Worm (Caenorhabditis elegans) whole organism, dauer: Measurements from ENCODE around the gene spp-3.

Experiments used
- unc-62 ChIP-seq: sonication (generic microtip); optimal IDR thresholded peaks from 2 replicates; lab custom pipeline; 2017; ENCODE audit warnings: missing biosample characterization, missing genetic modification reagents, missing genetic modification characterization

Gene spp-3

ce11 chrX:7316485-7317391 lies 1.6 kb upstream of the spp-3 start, which contains the start of the genes spp-2 and spp-6:
Gene spp-2, minus strand, starts transcription at chrX:7316818.
Gene spp-6, plus strand, starts transcription at chrX:7317341.
- TF ChIP-seq unc-62, result no peak

ce11 chrX:7314564-7314963 lies 589 bp downstream of the spp-3 start:
- no peak for TF ChIP-seq unc-62

- no peak for TF ChIP-seq unc-62
Measured at ce11 chrX:7313236-7313635, 1.9 kb downstream of the spp-3 start.

- no peak for TF ChIP-seq unc-62
Measured at ce11 chrX:7311870-7312269, 3.3 kb downstream of the spp-3 start.

ce11 chrX:7309775-7310174 lies 5.4 kb downstream of the spp-3 start, which contains the start of the genes his-38 and his-40:
Gene his-38, minus strand, starts transcription at chrX:7309875.
Gene his-40, plus strand, starts transcription at chrX:7310110.
- TF ChIP-seq unc-62, result no peak

- no peak for TF ChIP-seq unc-62
Measured at ce11 chrX:7306434-7306833, 8.7 kb downstream of the spp-3 start.

ce11 chrX:7305520-7306186 lies 9.5 kb downstream of the spp-3 start, which contains the start of gene sur-5:
Gene sur-5, minus strand, starts transcription at chrX:7305570.
- no peak for TF ChIP-seq unc-62

ce11 chrX:7303115-7303514 lies 12.0 kb downstream of the spp-3 start:
- no peak for TF ChIP-seq unc-62

ce11 chrX:7298652-7299051 lies 16.5 kb downstream of the spp-3 start, which contains the start of gene K03A1.4:
Gene K03A1.4, minus strand, starts transcription at chrX:7298752.
- TF ChIP-seq unc-62, result no peak

- TF ChIP-seq unc-62, result no peak
Measured at ce11 chrX:7296310-7296709, 18.8 kb downstream of the spp-3 start.

ce11 chrX:7291810-7292209 lies 23.3 kb downstream of the spp-3 start, which contains the start of gene lron-7:
Gene lron-7, plus strand, starts transcription at chrX:7292132.
- no peak for TF ChIP-seq unc-62

- TF ChIP-seq unc-62, result no peak
Measured at ce11 chrX:7290859-7291628, 24.1 kb downstream of the spp-3 start.

ce11 chrX:7289565-7289964 lies 25.6 kb downstream of the spp-3 start:
- no peak for TF ChIP-seq unc-62

ce11 chrX:7284724-7285184 lies 30.4 kb downstream of the spp-3 start:
- TF ChIP-seq unc-62, result no peak

- TF ChIP-seq unc-62, result no peak
Measured at ce11 chrX:7283136-7283535, 32.0 kb downstream of the spp-3 start.

ce11 chrX:7281347-7281746 lies 33.8 kb downstream of the spp-3 start:
- TF ChIP-seq unc-62, result no peak
